Worm (Caenorhabditis elegans): ENCODE data around the gene srh-245.

Gene srh-245

ce11 chrV:676550-677084 is 20.9 kb upstream of the srh-245 start, which contains the start of the genes fbxa-72 and srx-21 (continued):
- TF ChIP-seq php-3 (GFP tag; IDR thresholded peaks at IDR 0.05) (no peak), mxl-3 (GFP tag; optimal IDR thresholded peaks at IDR 0.05) (peak; percentile 36), nhr-25 (tag; optimal IDR thresholded peaks at IDR 0.05; ENCODE audit: borderline replicate concordance, insufficient read depth) (peak; percentile 51), ceh-20 (GFP tag; IDR thresholded peaks at IDR 0.05) (no peak), dve-1 (tag; optimal IDR thresholded peaks at IDR 0.05; ENCODE audit: insufficient read depth) (peak; percentile 43), D1046.2 (GFP tag; IDR thresholded peaks at IDR 0.05) (no peak), pqm-1 (tag; optimal IDR thresholded peaks at IDR 0.05) (peak; percentile 62), mdt-29 (GFP tag; IDR thresholded peaks at IDR 0.05) (no peak), zfp-3 (GFP tag; conservative IDR thresholded peaks at IDR 0.05) (no peak), mxl-2 (GFP tag; conservative IDR thresholded peaks at IDR 0.05) (no peak), gei-8 (GFP tag; optimal IDR thresholded peaks at IDR 0.05) (no peak), ceh-44 (GFP tag; IDR thresholded peaks at IDR 0.05) (no peak), mep-1 (tag; optimal IDR thresholded peaks at IDR 0.05) (no peak), lin-39 (tag; optimal IDR thresholded peaks at IDR 0.05) (no peak), lin-29 (GFP tag; IDR thresholded peaks at IDR 0.05) (no peak), F26F4.8 (GFP tag; conservative IDR thresholded peaks at IDR 0.05) (no peak), daf-19 (GFP tag; conservative IDR thresholded peaks at IDR 0.05) (no peak), zip-2 (tag; optimal IDR thresholded peaks at IDR 0.05) (no peak), ces-1 (GFP tag; optimal IDR thresholded peaks at IDR 0.05) (no peak), egl-43 (GFP tag; IDR thresholded peaks at IDR 0.05) (no peak), tag-97 (GFP tag; IDR thresholded peaks at IDR 0.05) (no peak)

- no peak for TF ChIP-seq Y105C5A.15 (GFP tag; IDR thresholded peaks at IDR 0.05)
- TF ChIP-seq spr-1 (tag; optimal IDR thresholded peaks at IDR 0.05): no peak
- no peak for TF ChIP-seq nhr-41 (GFP tag; IDR thresholded peaks at IDR 0.05)
- no peak for TF ChIP-seq snpc-4 (tag; optimal IDR thresholded peaks at IDR 0.05)
- no peak for TF ChIP-seq gei-8 (GFP tag; optimal IDR thresholded peaks at IDR 0.05)
- TF ChIP-seq zip-2 (tag; optimal IDR thresholded peaks at IDR 0.05): no peak
- no peak for TF ChIP-seq set-16 (GFP tag; IDR thresholded peaks at IDR 0.05)
Observed at ce11 chrV:676090-676489, 20.4 kb upstream of the srh-245 start.

DNA sequence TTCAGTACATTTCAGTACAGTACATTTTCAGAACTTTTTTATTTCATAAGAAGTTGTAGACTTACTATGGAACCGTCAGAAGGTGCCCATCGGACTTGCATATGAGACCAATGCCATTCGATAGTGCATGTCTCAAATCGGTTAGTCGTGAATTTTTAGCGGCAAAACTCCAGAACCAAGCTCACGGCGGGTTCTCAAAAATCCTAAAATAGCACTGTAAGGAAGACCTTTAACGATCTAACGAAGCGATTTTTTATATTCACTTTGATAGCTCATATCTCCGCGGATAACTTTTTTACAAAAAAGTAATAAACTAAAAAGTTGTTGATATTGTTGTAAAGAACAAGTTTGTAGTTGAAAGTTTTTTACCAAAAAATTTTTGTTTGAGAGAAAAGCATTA is 18.5 kb upstream of the srh-245 start, which contains the start of gene sru-25:
Gene sru-25, minus strand, starts transcription at position 101 of the 400 bp plus-strand sequence.
- TF ChIP-seq zfp-3 (GFP tag; conservative IDR thresholded peaks at IDR 0.05): no peak
- no peak for TF ChIP-seq R02D3.7 (tag; optimal IDR thresholded peaks at IDR 0.05)
- no peak for TF ChIP-seq unc-62 (GFP tag; optimal IDR thresholded peaks at IDR 0.05 in 1 of 2)
- TF ChIP-seq unc-62 (tag; optimal IDR thresholded peaks at IDR 0.05): no peak
- TF ChIP-seq ZK546.5 (tag; optimal IDR thresholded peaks at IDR 0.05): no peak
- no peak for TF ChIP-seq nhr-11 (tag; optimal IDR thresholded peaks at IDR 0.05)
- no peak for TF ChIP-seq ama-1 (optimal IDR thresholded peaks at IDR 0.05)
- TF ChIP-seq lin-29 (GFP tag; IDR thresholded peaks at IDR 0.05): no peak

- TF ChIP-seq Y105C5A.15 (GFP tag; IDR thresholded peaks at IDR 0.05) (no peak), gei-8 (GFP tag; optimal IDR thresholded peaks at IDR 0.05) (no peak), nhr-42 (GFP tag; IDR thresholded peaks at IDR 0.05) (no peak), lin-29 (GFP tag; IDR thresholded peaks at IDR 0.05) (no peak), ceh-28 (tag; optimal IDR thresholded peaks at IDR 0.05) (no peak), mxl-2 (GFP tag; conservative IDR thresholded peaks at IDR 0.05) (no peak), D1046.2 (GFP tag; IDR thresholded peaks at IDR 0.05) (no peak), unc-62 (GFP tag; optimal IDR thresholded peaks at IDR 0.05 in 1 of 2) (no peak), unc-62 (tag; optimal IDR thresholded peaks at IDR 0.05) (no peak), madf-9 (GFP tag; conservative IDR thresholded peaks at IDR 0.05) (no peak), nhr-41 (GFP tag; IDR thresholded peaks at IDR 0.05) (no peak), nhr-11 (tag; optimal IDR thresholded peaks at IDR 0.05) (no peak), nhr-10 (tag; optimal IDR thresholded peaks at IDR 0.05) (no peak), lin-15B (tag; optimal IDR thresholded peaks at IDR 0.05) (no peak), nhr-76 (tag; optimal IDR thresholded peaks at IDR 0.05) (no peak), F44E2.7 (GFP tag; IDR thresholded peaks at IDR 0.05) (no peak), aha-1 (tag) (no peak)
Observed at ce11 chrV:671342-671741, 15.6 kb upstream of the srh-245 start, which contains the start of gene sru-24. Gene sru-24, minus strand, starts transcription at chrV:671442.

Measured in whole organism, L4 larva.